Worm (Caenorhabditis elegans) whole organism, late embryonic: Measurements from ENCODE around the gene nhr-166.

Experiments used
- F13H6.1 ChIP-seq: sonication (generic microtip); optimal IDR thresholded peaks from 2 replicates; lab custom pipeline; 2016; ENCODE audit warnings: missing genetic modification characterization, missing compliant biosample characterization
- ahr-1 ChIP-seq: sonication (generic microtip); optimal IDR thresholded peaks from 2 replicates; lab custom pipeline; 2016; ENCODE audit warnings: missing genetic modification characterization, missing compliant biosample characterization
- ceh-45 ChIP-seq: fragments of 200-800 bp; sonication (Bioruptor generic); IDR thresholded peaks from 2 replicates; pipeline ENCODE4 v1.3.6; 2022; ENCODE audit warnings: missing genetic modification reagents, missing genetic modification characterization, missing compliant biosample characterization
- fkh-6 ChIP-seq: sonication (generic microtip); optimal IDR thresholded peaks from 2 replicates; lab custom pipeline; 2016; ENCODE audit warnings: missing genetic modification characterization, missing compliant biosample characterization
- hlh-13 ChIP-seq: fragments of 200-800 bp; sonication (Bioruptor generic); optimal IDR thresholded peaks from 2 replicates; lab custom pipeline; 2018; ENCODE audit warnings: mild to moderate bottlenecking, missing genetic modification characterization, missing compliant biosample characterization
- lin-11 ChIP-seq: fragments of 200-800 bp; sonication (Bioruptor generic); optimal IDR thresholded peaks from 2 replicates; lab custom pipeline; 2018; ENCODE audit warnings: mild to moderate bottlenecking, missing genetic modification characterization, missing compliant biosample characterization
- nhr-11 ChIP-seq: fragments of 150-350 bp; optimal IDR thresholded peaks from 2 replicates; lab custom pipeline; 2014; ENCODE audit warnings: missing biosample characterization, missing genetic modification characterization
- pag-3 ChIP-seq: sonication (generic microtip); optimal IDR thresholded peaks from 2 replicates; lab custom pipeline; 2016; ENCODE audit warnings: missing compliant biosample characterization, missing genetic modification characterization, borderline replicate concordance
- pqm-1 ChIP-seq: sonication (generic microtip); optimal IDR thresholded peaks from 2 replicates; lab custom pipeline; 2016; ENCODE audit warnings: missing genetic modification characterization, missing compliant biosample characterization
- sox-4 ChIP-seq: sonication (generic microtip); optimal IDR thresholded peaks from 2 replicates; lab custom pipeline; 2017; ENCODE audit warnings: mild to moderate bottlenecking, missing genetic modification characterization, inconsistent platforms, missing compliant biosample characterization

DNA sequence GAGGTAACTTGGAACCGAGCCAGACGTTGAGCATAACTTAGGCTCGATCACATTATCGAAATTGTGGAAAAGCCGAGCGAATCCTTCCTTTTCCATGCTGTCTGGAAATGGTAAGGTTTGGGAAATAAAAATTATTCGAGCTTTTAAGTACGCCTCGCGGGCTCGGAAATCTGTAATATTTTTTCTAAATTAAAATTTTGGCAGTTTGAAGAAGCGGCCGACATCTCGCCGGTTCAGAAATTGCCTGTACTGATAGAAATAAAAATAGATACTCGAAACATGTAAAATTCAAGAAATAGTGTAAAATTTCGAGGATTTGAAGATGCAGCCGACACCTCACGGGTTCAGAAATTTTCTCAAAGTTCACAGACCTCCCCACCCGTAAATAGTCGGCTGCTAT, 30.7 kb downstream of the nhr-166 start, which contains the start of gene bcmo-2:
- no peak for TF ChIP-seq pqm-1 (tag; lab: Kevin White, UChicago)
- TF ChIP-seq sox-4 (tag; lab: Kevin White, UChicago), result no peak
- TF ChIP-seq nhr-11 (tag; lab: Kevin White, UChicago), result no peak
- TF ChIP-seq lin-11 (tag; lab: Kevin White, UChicago), result no peak
- no peak for TF ChIP-seq pag-3 (tag; lab: Kevin White, UChicago)
- TF ChIP-seq fkh-6 (tag; lab: Kevin White, UChicago), result no peak
- no peak for TF ChIP-seq hlh-13 (GFP tag; lab: Kevin White, UChicago)
- TF ChIP-seq ceh-45 (GFP tag; lab: Robert Waterston, UW), result no peak
- no peak for TF ChIP-seq ahr-1 (tag; lab: Kevin White, UChicago)
- no peak for TF ChIP-seq F13H6.1 (tag; lab: Kevin White, UChicago)
